Fruit fly (Drosophila melanogaster) whole organism, prepupa: ENCODE results near the gene emc.

Source experiments
- CG11294 ChIP-seq: fragments of 200-800 bp; sonication (Bioruptor generic); IDR thresholded peaks from 2 replicates; pipeline ENCODE4 v1.3.6; 2022; ENCODE audit warnings: missing biosample characterization, missing genetic modification characterization
- CG1621 ChIP-seq: fragments of 200-800 bp; sonication (Bioruptor generic); optimal IDR thresholded peaks from 3 replicates; lab custom pipeline; 2018; ENCODE audit warnings: missing biosample characterization, mild to moderate bottlenecking, missing genetic modification characterization
- CG16779 ChIP-seq: fragments of 200-800 bp; sonication (Bioruptor generic); optimal IDR thresholded peaks from 3 replicates; lab custom pipeline; 2017; ENCODE audit warnings: missing biosample characterization, mild to moderate bottlenecking, missing genetic modification characterization
- CG3032 ChIP-seq: fragments of 200-800 bp; optimal IDR thresholded peaks from 2 replicates; lab custom pipeline; 2019; ENCODE audit warnings: missing biosample characterization, mild to moderate bottlenecking, missing genetic modification characterization, moderate library complexity
- CG31627 ChIP-seq: fragments of 200-800 bp; sonication (Bioruptor generic); optimal IDR thresholded peaks from 3 replicates; lab custom pipeline; 2016; ENCODE audit warnings: missing biosample characterization, missing genetic modification characterization
- CG32006 ChIP-seq: fragments of 200-800 bp; sonication (Bioruptor generic); optimal IDR thresholded peaks from 3 replicates; lab custom pipeline; 2017; ENCODE audit warnings: missing biosample characterization, mild to moderate bottlenecking, missing genetic modification characterization
- CG34406 ChIP-seq: fragments of 200-800 bp; sonication (Bioruptor generic); optimal IDR thresholded peaks from 3 replicates; lab custom pipeline; 2016; ENCODE audit warnings: missing biosample characterization, missing genetic modification characterization
- CG3919 ChIP-seq: fragments of 200-800 bp; sonication (Bioruptor generic); optimal IDR thresholded peaks from 3 replicates; lab custom pipeline; 2016; ENCODE audit warnings: missing biosample characterization, missing genetic modification characterization
- CG4318 ChIP-seq: fragments of 200-800 bp; sonication (Bioruptor generic); optimal IDR thresholded peaks from 3 replicates; lab custom pipeline; 2017; ENCODE audit warnings: missing biosample characterization, mild to moderate bottlenecking, missing genetic modification characterization
- CG6163 ChIP-seq: fragments of 200-800 bp; sonication (Bioruptor generic); IDR thresholded peaks from 3 replicates; pipeline ENCODE4 v1.3.6; 2022; ENCODE audit warnings: missing biosample characterization, missing genetic modification characterization
- CG6276 ChIP-seq: fragments of 200-800 bp; sonication (Bioruptor generic); optimal IDR thresholded peaks from 2 replicates; lab custom pipeline; 2017; ENCODE audit warnings: missing biosample characterization, mild to moderate bottlenecking, missing genetic modification characterization
- CG6792 ChIP-seq: fragments of 200-800 bp; sonication (Bioruptor generic); optimal IDR thresholded peaks from 3 replicates; lab custom pipeline; 2016; ENCODE audit warnings: missing biosample characterization, missing genetic modification characterization
- CG6808 ChIP-seq: fragments of 200-800 bp; sonication (Bioruptor generic); optimal IDR thresholded peaks from 3 replicates; lab custom pipeline; 2017; ENCODE audit warnings: missing biosample characterization, missing genetic modification characterization, mild to moderate bottlenecking, moderate library complexity, missing genetic modification reagents
- CG6854 ChIP-seq: fragments of 200-800 bp; sonication (Bioruptor generic); optimal IDR thresholded peaks from 2 replicates; lab custom pipeline; 2017; ENCODE audit warnings: missing biosample characterization, mild to moderate bottlenecking, missing genetic modification characterization
- CG7368 ChIP-seq: fragments of 200-800 bp; sonication (Bioruptor generic); optimal IDR thresholded peaks from 3 replicates; lab custom pipeline; 2016; ENCODE audit warnings: missing biosample characterization, missing genetic modification characterization
- CG8119 ChIP-seq: fragments of 200-800 bp; sonication (Bioruptor generic); IDR thresholded peaks from 3 replicates; pipeline ENCODE4 v1.3.6; 2022; ENCODE audit warnings: missing biosample characterization, missing genetic modification characterization
- CG8319 ChIP-seq: fragments of 200-800 bp; sonication (Bioruptor generic); optimal IDR thresholded peaks from 3 replicates; lab custom pipeline; 2016; ENCODE audit warnings: missing biosample characterization, missing genetic modification characterization
- CG8632 ChIP-seq: fragments of 200-800 bp; sonication (Bioruptor generic); optimal IDR thresholded peaks from 3 replicates; lab custom pipeline; 2016; ENCODE audit warnings: missing biosample characterization, missing genetic modification characterization
- CG9139 ChIP-seq: fragments of 200-800 bp; sonication (Bioruptor generic); optimal IDR thresholded peaks from 3 replicates; lab custom pipeline; 2017; ENCODE audit warnings: missing biosample characterization, mild to moderate bottlenecking, missing genetic modification characterization
- Eip75B ChIP-seq: fragments of 200-800 bp; sonication (Bioruptor generic); optimal IDR thresholded peaks from 3 replicates; lab custom pipeline; 2016; ENCODE audit warnings: missing biosample characterization, missing genetic modification characterization
- Eip93F ChIP-seq: fragments of 200-800 bp; sonication (Bioruptor generic); optimal IDR thresholded peaks from 2 replicates; lab custom pipeline; 2016; ENCODE audit warnings: missing biosample characterization, mild to moderate bottlenecking, missing genetic modification characterization
- Ets21C ChIP-seq: fragments of 200-800 bp; sonication (Bioruptor generic); optimal IDR thresholded peaks from 3 replicates; lab custom pipeline; 2016; ENCODE audit warnings: missing biosample characterization, missing genetic modification characterization
- Ets96B ChIP-seq: fragments of 200-800 bp; optimal IDR thresholded peaks from 2 replicates; lab custom pipeline; 2019; ENCODE audit warnings: missing biosample characterization, mild to moderate bottlenecking, missing genetic modification characterization, moderate library complexity
- Gug ChIP-seq: fragments of 200-800 bp; sonication (Bioruptor generic); IDR thresholded peaks from 2 replicates; pipeline ENCODE4 v1.3.6; 2022; ENCODE audit warnings: missing biosample characterization, missing genetic modification characterization
- Hr4 ChIP-seq: fragments of 200-800 bp; sonication (Bioruptor generic); optimal IDR thresholded peaks from 3 replicates; lab custom pipeline; 2016; ENCODE audit warnings: missing biosample characterization, missing genetic modification characterization
- Lpt ChIP-seq: fragments of 200-800 bp; sonication (Bioruptor generic); optimal IDR thresholded peaks from 3 replicates; lab custom pipeline; 2016; ENCODE audit warnings: missing biosample characterization, missing genetic modification characterization
- OdsH ChIP-seq: fragments of 200-800 bp; sonication (Bioruptor generic); optimal IDR thresholded peaks from 3 replicates; lab custom pipeline; 2016; ENCODE audit warnings: missing biosample characterization, missing genetic modification characterization
- Smox ChIP-seq: fragments of 200-800 bp; sonication (Bioruptor generic); optimal IDR thresholded peaks from 3 replicates; lab custom pipeline; 2016; ENCODE audit warnings: missing biosample characterization, missing genetic modification characterization
- Sox14 ChIP-seq: fragments of 200-800 bp; sonication (Bioruptor generic); optimal IDR thresholded peaks from 3 replicates; lab custom pipeline; 2016; ENCODE audit warnings: missing biosample characterization, missing genetic modification characterization
- Sox15 ChIP-seq: fragments of 200-800 bp; sonication (Bioruptor generic); optimal IDR thresholded peaks from 3 replicates; lab custom pipeline; 2016; ENCODE audit warnings: missing biosample characterization, missing genetic modification characterization
- achi ChIP-seq: fragments of 200-800 bp; sonication (Bioruptor generic); optimal IDR thresholded peaks from 3 replicates; lab custom pipeline; 2016; ENCODE audit warnings: missing biosample characterization, missing genetic modification characterization
- acj6 ChIP-seq: fragments of 200-800 bp; sonication (Bioruptor generic); optimal IDR thresholded peaks from 3 replicates; lab custom pipeline; 2016; ENCODE audit warnings: missing biosample characterization, missing genetic modification characterization
- cyc ChIP-seq: fragments of 200-800 bp; sonication (Bioruptor generic); optimal IDR thresholded peaks from 3 replicates; lab custom pipeline; 2016; ENCODE audit warnings: missing biosample characterization, missing genetic modification characterization
- eg ChIP-seq: fragments of 200-800 bp; sonication (Bioruptor generic); IDR thresholded peaks from 3 replicates; pipeline ENCODE4 v1.3.6; 2022; ENCODE audit warnings: missing biosample characterization, missing genetic modification characterization
- esn ChIP-seq: fragments of 200-800 bp; sonication (Bioruptor generic); optimal IDR thresholded peaks from 2 replicates; lab custom pipeline; 2016; ENCODE audit warnings: missing biosample characterization, mild to moderate bottlenecking, missing genetic modification characterization, moderate library complexity
- fd59A ChIP-seq: fragments of 200-800 bp; sonication (Bioruptor generic); optimal IDR thresholded peaks from 2 replicates; lab custom pipeline; 2017; ENCODE audit warnings: missing biosample characterization, mild to moderate bottlenecking, missing genetic modification characterization, missing genetic modification reagents
- fd85E ChIP-seq: fragments of 200-800 bp; sonication (Bioruptor generic); optimal IDR thresholded peaks from 3 replicates; lab custom pipeline; 2016; ENCODE audit warnings: missing biosample characterization, missing genetic modification characterization
- fkh ChIP-seq: fragments of 200-800 bp; sonication (Bioruptor generic); optimal IDR thresholded peaks from 3 replicates; lab custom pipeline; 2017; ENCODE audit warnings: missing biosample characterization, mild to moderate bottlenecking, missing genetic modification characterization, moderate library complexity
- lz ChIP-seq: fragments of 200-800 bp; sonication (Bioruptor generic); optimal IDR thresholded peaks from 3 replicates; lab custom pipeline; 2016; ENCODE audit warnings: missing biosample characterization, missing genetic modification characterization
- net ChIP-seq: fragments of 200-800 bp; sonication (Bioruptor generic); optimal IDR thresholded peaks from 3 replicates; lab custom pipeline; 2016; ENCODE audit warnings: missing biosample characterization, missing genetic modification characterization
- pdm3 ChIP-seq: fragments of 200-800 bp; sonication (Bioruptor generic); optimal IDR thresholded peaks from 3 replicates; lab custom pipeline; 2016; ENCODE audit warnings: missing biosample characterization, missing genetic modification characterization
- salr ChIP-seq, 2 experiments: fragments of 200-800 bp; sonication (Bioruptor generic); optimal IDR thresholded peaks; 3 replicates each; lab custom pipeline; 2016 to 2018; ENCODE audit warnings: missing biosample characterization in 2 of 2, missing genetic modification characterization in 2 of 2, mild to moderate bottlenecking in 1 of 2
- spab ChIP-seq: fragments of 200-800 bp; sonication (Bioruptor generic); optimal IDR thresholded peaks from 2 replicates; lab custom pipeline; 2017; ENCODE audit warnings: missing biosample characterization, mild to moderate bottlenecking, missing genetic modification characterization, missing genetic modification reagents
- ss ChIP-seq, 2 experiments: fragments of 200-800 bp; sonication (Bioruptor generic); optimal IDR thresholded peaks; 2 replicates in 1 of 2; 3 replicates in 1 of 2; lab custom pipeline; 2017 to 2018; ENCODE audit warnings: mild to moderate bottlenecking in 2 of 2, missing biosample characterization in 2 of 2, missing genetic modification characterization in 2 of 2, moderate library complexity in 1 of 2
- vri ChIP-seq: fragments of 200-800 bp; sonication (Bioruptor generic); optimal IDR thresholded peaks from 3 replicates; lab custom pipeline; 2016; ENCODE audit warnings: missing biosample characterization, mild to moderate bottlenecking, missing genetic modification characterization

Gene emc

DNA sequence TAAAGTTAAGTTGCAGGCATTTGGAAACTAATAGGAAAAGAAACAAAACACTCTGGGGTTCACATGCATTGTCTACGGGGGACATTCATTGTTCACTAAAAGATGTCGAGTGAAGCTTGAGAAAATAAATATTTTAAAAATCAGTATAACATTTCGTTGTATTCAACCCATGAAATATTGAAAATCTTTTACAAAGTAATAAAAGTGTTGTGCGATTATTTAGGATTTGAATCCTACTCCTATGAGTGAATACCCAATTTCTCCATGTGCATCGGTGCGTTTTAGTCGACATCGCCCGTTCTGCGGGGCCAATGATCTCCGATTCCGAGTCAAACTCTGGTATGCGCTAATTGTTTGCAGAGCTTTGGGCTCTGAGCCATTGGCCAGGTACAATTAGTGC, 5.4 kb downstream of the emc start (continued):
- TF ChIP-seq CG8119 (GFP tag; lab: Robert Waterston, UW) (peak; percentile 74), spab (no peak), fd59A (GFP tag; lab: Kevin White, UChicago) (no peak), ss (GFP tag; optimal IDR thresholded peaks at IDR 0.05; lab: Kevin White, UChicago) (no peak), CG6792 (GFP tag; lab: Kevin White, UChicago) (no peak), Hr4 (GFP tag; lab: Kevin White, UChicago) (peak; percentile 52), pdm3 (GFP tag; lab: Kevin White, UChicago) (peak; percentile 45), CG1621 (tag; lab: Kevin White, UChicago) (no peak), CG16779 (tag; lab: Kevin White, UChicago) (no peak), esn (GFP tag; lab: Kevin White, UChicago) (peak; percentile 10), Eip75B (GFP tag; lab: Kevin White, UChicago) (peak; percentile 46), cyc (GFP tag; lab: Kevin White, UChicago) (no peak), Sox14 (no peak), CG8632 (GFP tag; lab: Kevin White, UChicago) (no peak), Eip93F (GFP tag; lab: Kevin White, UChicago) (no peak), Ets21C (GFP tag; lab: Kevin White, UChicago) (no peak), CG6854 (GFP tag; lab: Kevin White, UChicago) (no peak), acj6 (GFP tag; lab: Kevin White, UChicago) (peak; percentile 13), CG34406 (GFP tag; lab: Kevin White, UChicago) (peak; percentile 7), CG6808 (no peak), OdsH (peak; percentile 39), CG11294 (0 out of 2 replicates have a peak, but pooled peaks have one; percentile 23), CG6163 (GFP tag; lab: Robert Waterston, UW) (peak; percentile 58; the same call in 2 of the 3 replicates)

DNA sequence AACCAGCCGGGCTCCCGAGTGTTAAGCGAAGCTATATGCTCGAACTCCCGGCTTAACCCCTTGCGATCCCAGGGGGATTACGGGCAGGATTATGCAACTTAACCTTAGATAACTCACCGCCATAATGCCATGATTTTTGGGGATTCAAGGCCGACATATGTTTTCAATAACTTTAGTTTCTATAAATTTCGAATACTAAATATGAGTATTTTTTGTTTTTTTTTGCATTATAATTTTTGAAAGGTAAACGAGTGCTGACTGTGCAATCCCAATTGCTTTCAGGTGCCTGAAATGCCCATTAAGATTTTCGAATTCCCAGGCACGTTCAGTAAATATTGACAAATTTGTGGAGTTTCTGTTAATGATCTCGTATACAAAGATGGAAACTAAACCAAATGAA, 6.1 kb downstream of the emc start, which contains the start of gene hng3:
hng3 (minus strand) TSS at position 231 of the 400 bp plus-strand sequence.
- TF ChIP-seq eg (GFP tag; lab: Robert Waterston, UW) (peak; percentile 36; the same call in 1 of the 3 replicates), CG4318 (GFP tag; lab: Kevin White, UChicago) (peak; percentile 37), CG8319 (GFP tag; lab: Kevin White, UChicago) (no peak), vri (no peak), Hr4 (GFP tag; lab: Kevin White, UChicago) (peak; percentile 46), acj6 (GFP tag; lab: Kevin White, UChicago) (peak; percentile 6), CG6276 (peak; percentile 3), CG32006 (GFP tag; lab: Kevin White, UChicago) (peak; percentile 36)

DNA sequence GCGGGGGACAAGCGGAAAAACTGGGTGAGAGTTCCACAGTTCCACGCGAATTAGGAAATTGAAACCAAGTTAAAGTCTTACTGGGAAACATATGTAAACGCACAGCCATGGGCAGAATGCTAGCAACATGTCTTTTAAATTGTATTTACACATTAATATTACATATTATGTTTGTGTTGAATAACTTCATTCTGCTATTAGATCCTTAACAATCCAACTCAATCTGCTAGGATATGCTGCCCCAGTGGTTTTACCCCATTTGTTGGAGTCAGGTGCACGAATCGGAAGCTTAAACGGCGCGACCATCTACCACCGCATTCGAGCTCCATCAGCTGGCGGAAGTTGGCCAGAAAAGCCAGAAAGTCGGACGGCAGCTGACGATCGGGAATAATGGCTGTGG, 7.2 kb downstream of the emc start:
- TF ChIP-seq Sox14 (no peak), CG8119 (GFP tag; lab: Robert Waterston, UW) (peak; percentile 85), Sox15 (GFP tag; lab: Kevin White, UChicago) (no peak), Eip93F (GFP tag; lab: Kevin White, UChicago) (no peak), CG8319 (GFP tag; lab: Kevin White, UChicago) (no peak), CG3919 (peak; percentile 24), fkh (GFP tag; lab: Kevin White, UChicago) (no peak), achi (GFP tag; lab: Kevin White, UChicago) (peak; percentile 8), CG9139 (no peak), Lpt (GFP tag; lab: Kevin White, UChicago) (peak; percentile 37), fd59A (GFP tag; lab: Kevin White, UChicago) (no peak), cyc (GFP tag; lab: Kevin White, UChicago) (no peak), Gug (GFP tag; lab: Robert Waterston, UW) (peak; percentile 54), lz (GFP tag; lab: Kevin White, UChicago) (no peak), fd85E (GFP tag; lab: Kevin White, UChicago) (no peak), Ets96B (tag; lab: Kevin White, UChicago) (no peak), Ets21C (GFP tag; lab: Kevin White, UChicago) (no peak), spab (no peak), Hr4 (GFP tag; lab: Kevin White, UChicago) (peak; percentile 81), Eip75B (GFP tag; lab: Kevin White, UChicago) (peak; percentile 2), Smox (no peak), CG34406 (GFP tag; lab: Kevin White, UChicago) (no peak), CG7368 (no peak), CG31627 (GFP tag; lab: Kevin White, UChicago) (no peak), net (GFP tag; lab: Kevin White, UChicago) (peak; percentile 10), pdm3 (GFP tag; lab: Kevin White, UChicago) (peak; percentile 37), CG3032 (no peak), eg (GFP tag; lab: Robert Waterston, UW) (peak; percentile 88), CG32006 (GFP tag; lab: Kevin White, UChicago) (peak; percentile 82), acj6 (GFP tag; lab: Kevin White, UChicago) (peak; percentile 21), CG6276 (peak; percentile 76), CG6808 (no peak), salr (GFP tag; optimal IDR thresholded peaks at IDR 0.05; lab: Kevin White, UChicago) (no peak)
